Worm (Caenorhabditis elegans): Measurements from ENCODE around the gene nlp-18.

nlp-18 gene

ce11 chrII:11049876-11050275 lies 19.7 kb upstream of the nlp-18 start, which contains the start of the genes sdhd-1 and ilkp-1 (continued):
- no peak for TF ChIP-seq ceh-32 (tag; optimal IDR thresholded peaks at IDR 0.05; ENCODE audit: poor library complexity)
- no peak for TF ChIP-seq fos-1 (tag; optimal IDR thresholded peaks at IDR 0.05)
- no peak for TF ChIP-seq daf-8 (GFP tag; IDR thresholded peaks at IDR 0.05)
- no peak for TF ChIP-seq attf-4 (tag; optimal IDR thresholded peaks at IDR 0.05)
- no peak for TF ChIP-seq nhr-6 (tag; optimal IDR thresholded peaks at IDR 0.05)
- TF ChIP-seq skn-1 (tag; optimal IDR thresholded peaks at IDR 0.05) = no peak
- TF ChIP-seq aly-2 (tag; optimal IDR thresholded peaks at IDR 0.05) = no peak
- TF ChIP-seq sdz-12 (GFP tag; optimal IDR thresholded peaks at IDR 0.05) = no peak
- no peak; the same call in 1 of the 2 replicates for TF ChIP-seq Y48G9A.11 (GFP tag; IDR thresholded peaks at IDR 0.05)
- no peak for TF ChIP-seq T26A8.4 (GFP tag; IDR thresholded peaks at IDR 0.05)
- TF ChIP-seq ztf-7 (tag; optimal IDR thresholded peaks at IDR 0.05) = no peak
- TF ChIP-seq dpl-1 (GFP tag; optimal IDR thresholded peaks at IDR 0.05) = peak; percentile 86
- no peak for TF ChIP-seq ztf-11 (tag; optimal IDR thresholded peaks at IDR 0.05)
- TF ChIP-seq daf-12 (tag; optimal IDR thresholded peaks at IDR 0.05) = no peak
- TF ChIP-seq nhr-28 (tag; optimal IDR thresholded peaks at IDR 0.05) = no peak
- TF ChIP-seq Y5F2A.4 (GFP tag; optimal IDR thresholded peaks at IDR 0.05) = no peak
- no peak for TF ChIP-seq nhr-111 (GFP tag; optimal IDR thresholded peaks at IDR 0.05)
- TF ChIP-seq hif-1 (tag; optimal IDR thresholded peaks at IDR 0.05) = peak in 1 of 2 experiments; percentile 98
- TF ChIP-seq zfp-2 (tag; optimal IDR thresholded peaks at IDR 0.05) = no peak
- no peak for TF ChIP-seq mxl-2 (GFP tag; conservative IDR thresholded peaks at IDR 0.05)
- no peak for TF ChIP-seq jun-1 (tag; optimal IDR thresholded peaks at IDR 0.05)
- TF ChIP-seq F10B5.3 (tag; optimal IDR thresholded peaks at IDR 0.05) = no peak
- peak; percentile 96 for TF ChIP-seq aha-1 (tag)
- TF ChIP-seq mes-2 (tag; optimal IDR thresholded peaks at IDR 0.05; ENCODE audit: poor library complexity, severe bottlenecking) = peak; percentile 47
- no peak for TF ChIP-seq hlh-11 (tag; optimal IDR thresholded peaks at IDR 0.05)
- TF ChIP-seq lin-38 (GFP tag; IDR thresholded peaks at IDR 0.05) = no peak
- no peak for TF ChIP-seq duxl-1 (tag; optimal IDR thresholded peaks at IDR 0.05; ENCODE audit: poor library complexity)

- TF ChIP-seq nhr-11 (tag; optimal IDR thresholded peaks at IDR 0.05) (no peak), lin-38 (GFP tag; IDR thresholded peaks at IDR 0.05) (0 out of 2 replicates have a peak, but pooled peaks have one; percentile 27), madf-5 (GFP tag; IDR thresholded peaks at IDR 0.05) (no peak), T20F7.1 (GFP tag; optimal IDR thresholded peaks at IDR 0.05) (peak; percentile 17), ama-1 (optimal IDR thresholded peaks at IDR 0.05) (no peak), unc-62 (GFP tag; optimal IDR thresholded peaks at IDR 0.05 in 1 of 2) (peak in 1 of 2 experiments; percentile 14), unc-62 (tag; optimal IDR thresholded peaks at IDR 0.05) (no peak), egl-43 (GFP tag; IDR thresholded peaks at IDR 0.05) (no peak), nhr-41 (GFP tag; IDR thresholded peaks at IDR 0.05) (no peak), zfp-3 (GFP tag; conservative IDR thresholded peaks at IDR 0.05) (no peak), lir-3 (tag; optimal IDR thresholded peaks at IDR 0.05) (no peak), hmg-1.1 (GFP tag; IDR thresholded peaks at IDR 0.05) (no peak), dve-1 (tag; optimal IDR thresholded peaks at IDR 0.05; ENCODE audit: insufficient read depth) (no peak)
Observed at ce11 chrII:11048930-11049329, 18.7 kb upstream of the nlp-18 start, which contains the start of gene F33A8.4. TSS of gene F33A8.4 (minus strand) at chrII:11049030.

- TF ChIP-seq attf-4 (tag; optimal IDR thresholded peaks at IDR 0.05) = no peak
- TF ChIP-seq tag-97 (GFP tag; IDR thresholded peaks at IDR 0.05) = no peak
- TF ChIP-seq hlh-11 (tag; optimal IDR thresholded peaks at IDR 0.05) = no peak
- 0 out of 2 replicates have a peak, but pooled peaks have one; percentile 13 for TF ChIP-seq lin-38 (GFP tag; IDR thresholded peaks at IDR 0.05)
- TF ChIP-seq R02D3.7 (tag; optimal IDR thresholded peaks at IDR 0.05) = no peak
- no peak for TF ChIP-seq ceh-32 (tag; optimal IDR thresholded peaks at IDR 0.05; ENCODE audit: poor library complexity)
- no peak for TF ChIP-seq dve-1 (tag; optimal IDR thresholded peaks at IDR 0.05; ENCODE audit: insufficient read depth)
- TF ChIP-seq nhr-111 (GFP tag; optimal IDR thresholded peaks at IDR 0.05) = no peak
- TF ChIP-seq ZK546.5 (tag; optimal IDR thresholded peaks at IDR 0.05) = no peak
- no peak for TF ChIP-seq nhr-42 (GFP tag; IDR thresholded peaks at IDR 0.05)
- TF ChIP-seq Y75B8A.6 (GFP tag; IDR thresholded peaks at IDR 0.05) = no peak
- no peak for TF ChIP-seq hlh-30 (tag; optimal IDR thresholded peaks at IDR 0.05; ENCODE audit: insufficient read depth)
- no peak for TF ChIP-seq nhr-41 (GFP tag; IDR thresholded peaks at IDR 0.05)
- TF ChIP-seq unc-62 (GFP tag; optimal IDR thresholded peaks at IDR 0.05 in 1 of 2) = peak in 1 of 2 experiments; percentile 7
- no peak for TF ChIP-seq unc-62 (tag; optimal IDR thresholded peaks at IDR 0.05)
- no peak for TF ChIP-seq nhr-77 (tag; optimal IDR thresholded peaks at IDR 0.05)
Observed at ce11 chrII:11045872-11046271, 15.7 kb upstream of the nlp-18 start, which contains the start of gene col-83. TSS of gene col-83 (minus strand) at chrII:11045972.

Data from whole organism, L4 larva.